Fruit fly (Drosophila melanogaster) whole organism, embryonic: ENCODE results near the gene CG5913.

Source experiments
- CG13123 ChIP-seq: fragments of 200-800 bp; sonication (Bioruptor generic); optimal IDR thresholded peaks from 2 replicates; lab custom pipeline; 2016; ENCODE audit warnings: missing biosample characterization, missing genetic modification characterization
- CG2875 ChIP-seq: fragments of 200-800 bp; sonication (Bioruptor generic); optimal IDR thresholded peaks from 2 replicates; lab custom pipeline; 2017; ENCODE audit warnings: missing biosample characterization, mild to moderate bottlenecking, missing genetic modification characterization, missing genetic modification reagents
- CG7271 ChIP-seq: fragments of 200-800 bp; sonication (Bioruptor generic); optimal IDR thresholded peaks from 2 replicates; lab custom pipeline; 2018; ENCODE audit warnings: missing biosample characterization, mild to moderate bottlenecking, missing genetic modification characterization, moderate library complexity
- CG8924 ChIP-seq: fragments of 200-800 bp; optimal IDR thresholded peaks from 3 replicates; lab custom pipeline; 2019; ENCODE audit warnings: missing biosample characterization, mild to moderate bottlenecking, missing genetic modification characterization, moderate library complexity
- HLH3B ChIP-seq: fragments of 200-800 bp; sonication (Bioruptor generic); IDR thresholded peaks from 2 replicates; pipeline ENCODE4 v1.3.6; 2022; ENCODE audit warnings: missing biosample characterization, missing genetic modification characterization
- Opbp ChIP-seq: fragments of 200-800 bp; sonication (Bioruptor generic); IDR thresholded peaks from 3 replicates; pipeline ENCODE4 v1.3.6; 2022; ENCODE audit warnings: missing biosample characterization, missing genetic modification characterization; ENCODE audit not compliant: partially characterized antibody
- Optix ChIP-seq: fragments of 200-800 bp; sonication (Bioruptor generic); IDR thresholded peaks from 3 replicates; pipeline ENCODE4 v1.3.6; 2022; ENCODE audit warnings: missing biosample characterization, missing genetic modification characterization
- Six4 ChIP-seq: fragments of 200-800 bp; sonication (Bioruptor generic); optimal IDR thresholded peaks from 2 replicates; lab custom pipeline; 2016; ENCODE audit warnings: missing biosample characterization, missing genetic modification characterization
- fd102C ChIP-seq: fragments of 200-800 bp; sonication (Bioruptor generic); optimal IDR thresholded peaks from 2 replicates; lab custom pipeline; 2018; ENCODE audit warnings: missing biosample characterization, mild to moderate bottlenecking, missing genetic modification characterization, moderate library complexity
- psq ChIP-seq: fragments of 200-800 bp; sonication (Bioruptor generic); optimal IDR thresholded peaks from 2 replicates; lab custom pipeline; 2017; ENCODE audit warnings: missing biosample characterization, missing genetic modification characterization
- tin ChIP-seq: fragments of 200-800 bp; sonication (Bioruptor generic); optimal IDR thresholded peaks from 3 replicates; lab custom pipeline; 2016; ENCODE audit warnings: missing biosample characterization, missing genetic modification characterization

- TF ChIP-seq Six4 (GFP tag; lab: Kevin White, UChicago) (no peak), CG7271 (no peak), CG2875 (GFP tag; lab: Kevin White, UChicago) (no peak), CG13123 (GFP tag; lab: Kevin White, UChicago) (no peak), Optix (GFP tag; lab: Robert Waterston, UW) (no peak), HLH3B (no peak), CG8924 (tag; lab: Kevin White, UChicago) (peak; percentile 83), psq (GFP tag; lab: Kevin White, UChicago) (peak; percentile 52), tin (GFP tag; lab: Kevin White, UChicago) (no peak), fd102C (GFP tag; lab: Kevin White, UChicago) (no peak), Opbp (GFP tag; lab: Robert Waterston, UW) (peak; percentile 26; the same call in 1 of the 3 replicates)
Observed at dm6 chr3R:25881915-25882314, 11.4 kb upstream of the CG5913 start, which contains the start of gene SppL.
